Worm (Caenorhabditis elegans) whole organism, L4/young adult: ENCODE results near the gene cebp-1.
"Not testable (repeated sequence)": the region's sequence is repeated elsewhere in the genome, so short reads cannot be mapped to it uniquely, and the experiment has no call there.

Experiments used
- W03F9.2 ChIP-seq: fragments of 150-350 bp; optimal IDR thresholded peaks from 2 replicates; lab custom pipeline; 2014; ENCODE audit warnings: missing biosample characterization, missing genetic modification characterization
- dao-5 ChIP-seq: sonication (generic microtip); optimal IDR thresholded peaks from 2 replicates; lab custom pipeline; 2016; ENCODE audit warnings: missing genotype, missing genetic modification characterization, moderate library complexity, missing compliant biosample characterization

DNA sequence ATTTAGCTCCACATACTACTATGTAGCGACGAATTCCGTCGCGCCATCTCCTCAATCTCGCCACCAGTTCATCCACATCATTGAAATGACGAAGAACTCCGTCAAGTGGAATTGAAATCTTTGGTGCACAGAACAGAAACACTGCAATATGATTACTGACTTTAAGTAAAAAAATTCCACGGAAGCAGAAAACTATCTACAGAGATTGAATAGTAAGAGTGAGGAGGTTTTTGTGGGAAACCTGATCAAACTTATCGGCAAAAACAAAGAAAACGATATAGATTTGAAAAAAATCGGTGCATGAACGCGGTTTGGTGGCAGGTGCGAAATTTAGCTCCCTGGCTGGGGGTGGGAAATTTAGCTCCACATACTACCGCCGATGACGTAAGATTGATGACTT lies 50.2 kb downstream of the cebp-1 start, which contains the start of gene ZK402.2:
- not testable (repeated sequence) for TF ChIP-seq dao-5 (tag; lab: Kevin White, UChicago); W03F9.2
